Worm (Caenorhabditis elegans) whole organism, L2 larva: Measurements from ENCODE around the gene gtbp-1.

ENCODE experiments used
- C34F6.9 ChIP-seq: fragments of 150-350 bp; optimal IDR thresholded peaks from 2 replicates; lab custom pipeline; 2014; ENCODE audit warnings: missing biosample characterization, missing genetic modification characterization
- R02D3.7 ChIP-seq: fragments of 150-350 bp; optimal IDR thresholded peaks from 2 replicates; lab custom pipeline; 2014; ENCODE audit warnings: missing biosample characterization, missing genetic modification characterization
- Y55F3AM.14 ChIP-seq: fragments of 200-800 bp; sonication (Bioruptor generic); optimal IDR thresholded peaks from 2 replicates; lab custom pipeline; 2018; ENCODE audit warnings: mild to moderate bottlenecking, missing genetic modification characterization, missing compliant biosample characterization
- ZK546.5 ChIP-seq: sonication (generic microtip); optimal IDR thresholded peaks from 2 replicates; lab custom pipeline; 2017; ENCODE audit warnings: missing biosample characterization, missing genetic modification characterization
- alr-1 ChIP-seq: fragments of 150-350 bp; optimal IDR thresholded peaks from 2 replicates; lab custom pipeline; 2014; ENCODE audit warnings: missing biosample characterization, missing genetic modification characterization
- blmp-1 ChIP-seq: sonication (generic microtip); optimal IDR thresholded peaks from 2 replicates; lab custom pipeline; 2017; ENCODE audit warnings: missing genetic modification characterization, mild to moderate bottlenecking, missing compliant biosample characterization, antibody characterized with exemption, moderate library complexity; ENCODE audit not compliant: insufficient read depth
- ceh-82 ChIP-seq: fragments of 150-350 bp; optimal IDR thresholded peaks from 2 replicates; lab custom pipeline; 2014; ENCODE audit warnings: missing biosample characterization, missing genetic modification characterization
- crh-2 ChIP-seq: sonication (generic microtip); optimal IDR thresholded peaks from 2 replicates; lab custom pipeline; 2017; ENCODE audit warnings: missing biosample characterization, missing genetic modification characterization
- dmd-4 ChIP-seq: sonication (generic microtip); optimal IDR thresholded peaks from 2 replicates; lab custom pipeline; 2017; ENCODE audit warnings: missing biosample characterization, missing genetic modification characterization
- elt-1 ChIP-seq: fragments of 150-350 bp; optimal IDR thresholded peaks from 2 replicates; lab custom pipeline; 2014; ENCODE audit warnings: missing biosample characterization, missing genetic modification characterization
- fos-1 ChIP-seq: fragments of 150-350 bp; optimal IDR thresholded peaks from 2 replicates; lab custom pipeline; 2014; ENCODE audit warnings: missing biosample characterization, missing genetic modification characterization
- lin-11 ChIP-seq: fragments of 150-350 bp; sonication (generic microtip); optimal IDR thresholded peaks from 2 replicates; lab custom pipeline; 2014; ENCODE audit warnings: missing biosample characterization, missing genetic modification characterization, inconsistent platforms, mixed read lengths
- lin-13 ChIP-seq: fragments of 150-350 bp; optimal IDR thresholded peaks from 2 replicates; lab custom pipeline; 2014; ENCODE audit warnings: missing biosample characterization, missing genetic modification reagents, missing genetic modification characterization
- lsy-2 ChIP-seq, 2 experiments: fragments of 150-350 bp in 1 of 2; sonication (generic microtip) in 1 of 2; optimal IDR thresholded peaks; 2 replicates each; lab custom pipeline; 2014 to 2017; ENCODE audit warnings: missing biosample characterization in 2 of 2, missing genetic modification characterization in 2 of 2
- mdl-1 ChIP-seq, 2 experiments: fragments of 150-350 bp in 1 of 2; sonication (generic microtip) in 1 of 2; optimal IDR thresholded peaks; 2 replicates each; lab custom pipeline; 2017; ENCODE audit warnings: missing biosample characterization in 2 of 2, missing genetic modification characterization in 2 of 2
- nhr-10 ChIP-seq: sonication (generic microtip); optimal IDR thresholded peaks from 2 replicates; lab custom pipeline; 2017; ENCODE audit warnings: missing biosample characterization, missing genetic modification characterization
- nhr-11 ChIP-seq: fragments of 150-350 bp; optimal IDR thresholded peaks from 2 replicates; lab custom pipeline; 2014; ENCODE audit warnings: missing biosample characterization, missing genetic modification characterization
- nhr-12 ChIP-seq: fragments of 150-350 bp; optimal IDR thresholded peaks from 2 replicates; lab custom pipeline; 2014; ENCODE audit warnings: missing biosample characterization, missing genetic modification characterization
- nhr-129 ChIP-seq: fragments of 150-350 bp; optimal IDR thresholded peaks from 2 replicates; lab custom pipeline; 2014; ENCODE audit warnings: missing biosample characterization, missing genetic modification characterization
- nhr-23 ChIP-seq: fragments of 150-350 bp; optimal IDR thresholded peaks from 2 replicates; lab custom pipeline; 2014; ENCODE audit warnings: missing biosample characterization, missing genetic modification reagents, missing genetic modification characterization
- nhr-237 ChIP-seq: fragments of 150-350 bp; optimal IDR thresholded peaks from 2 replicates; lab custom pipeline; 2014; ENCODE audit warnings: missing biosample characterization, missing genetic modification characterization
- nhr-25 ChIP-seq: fragments of 150-350 bp; sonication (generic microtip); optimal IDR thresholded peaks from 3 replicates; lab custom pipeline; 2014; ENCODE audit warnings: missing biosample characterization, missing genetic modification characterization
- nhr-6 ChIP-seq: fragments of 150-350 bp; optimal IDR thresholded peaks from 2 replicates; lab custom pipeline; 2014; ENCODE audit warnings: missing biosample characterization, missing genetic modification characterization
- peb-1 ChIP-seq: fragments of 150-350 bp; optimal IDR thresholded peaks from 2 replicates; lab custom pipeline; 2014; ENCODE audit warnings: missing biosample characterization, missing genetic modification characterization
- sem-4 ChIP-seq: fragments of 150-350 bp; optimal IDR thresholded peaks from 2 replicates; lab custom pipeline; 2014; ENCODE audit warnings: missing biosample characterization, missing genetic modification reagents, missing genetic modification characterization
- skn-1 ChIP-seq: sonication (generic microtip); optimal IDR thresholded peaks from 2 replicates; lab custom pipeline; 2017; ENCODE audit warnings: missing biosample characterization, missing genetic modification characterization
- sma-3 ChIP-seq: sonication (generic microtip); optimal IDR thresholded peaks from 2 replicates; lab custom pipeline; 2016; ENCODE audit warnings: missing genetic modification reagents, missing genetic modification characterization, missing compliant biosample characterization
- sma-9 ChIP-seq, 2 experiments: fragments of 150-350 bp in 1 of 2; sonication (generic microtip) in 1 of 2; optimal IDR thresholded peaks; 2 replicates each; lab custom pipeline; 2014 to 2016; ENCODE audit warnings: missing genetic modification characterization in 2 of 2, mild to moderate bottlenecking in 1 of 2, missing biosample characterization in 1 of 2, missing compliant biosample characterization in 1 of 2, missing genetic modification reagents in 1 of 2, moderate library complexity in 1 of 2
- unc-55 ChIP-seq: fragments of 150-350 bp; sonication (generic microtip); optimal IDR thresholded peaks from 3 replicates; lab custom pipeline; 2014; ENCODE audit warnings: missing biosample characterization, missing genetic modification reagents, missing genetic modification characterization
- unc-62 ChIP-seq: fragments of 150-350 bp; optimal IDR thresholded peaks from 2 replicates; lab custom pipeline; 2014; ENCODE audit warnings: missing biosample characterization, missing genetic modification reagents, missing genetic modification characterization
- zag-1 ChIP-seq: fragments of 150-350 bp; optimal IDR thresholded peaks from 2 replicates; lab custom pipeline; 2014; ENCODE audit warnings: missing biosample characterization, missing genetic modification characterization
- ztf-11 ChIP-seq: sonication (generic microtip); optimal IDR thresholded peaks from 2 replicates; lab custom pipeline; 2017; ENCODE audit warnings: missing biosample characterization, missing genetic modification characterization
- ztf-4 ChIP-seq: fragments of 150-350 bp; optimal IDR thresholded peaks from 2 replicates; lab custom pipeline; 2014; ENCODE audit warnings: missing biosample characterization, missing genetic modification characterization

gtbp-1 gene

DNA sequence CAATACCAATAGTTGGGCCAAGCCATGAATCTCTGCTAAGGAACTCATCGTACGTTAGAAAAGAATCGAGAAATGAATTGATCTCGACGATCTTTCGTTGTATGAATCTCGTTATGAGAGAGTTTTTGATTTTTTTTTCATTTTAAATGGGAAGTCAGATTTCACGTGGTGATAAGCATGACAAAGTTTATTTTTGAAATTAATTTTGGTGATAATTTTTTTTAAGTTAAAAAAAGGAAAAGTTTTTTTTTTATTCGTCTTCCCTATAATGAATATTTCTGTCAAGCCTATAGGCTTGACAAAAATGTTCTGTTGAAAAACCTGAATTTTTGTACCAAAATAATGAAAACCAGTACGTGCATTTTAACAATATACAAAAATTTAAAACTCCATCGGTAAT is 7.1 kb upstream of the gtbp-1 start, which contains the start of gene K08F4.5:
Gene K08F4.5 (minus strand): TSS at position 101 of the 400 bp plus-strand sequence.
- TF ChIP-seq zag-1 (tag; lab: Kevin White, UChicago) (no peak), nhr-6 (no peak), lsy-2 (tag; optimal IDR thresholded peaks at IDR 0.05; lab: Kevin White, UChicago) (no peak), lin-11 (tag; lab: Kevin White, UChicago) (no peak), elt-1 (tag; lab: Kevin White, UChicago) (no peak), nhr-129 (tag; lab: Kevin White, UChicago) (no peak), ztf-11 (tag; lab: Kevin White, UChicago) (no peak), peb-1 (no peak), nhr-10 (tag; lab: Kevin White, UChicago) (no peak), unc-62 (GFP tag; lab: Kevin White, UChicago) (no peak), sma-9 (GFP tag; optimal IDR thresholded peaks at IDR 0.05; lab: Kevin White, UChicago) (no peak), sma-9 (tag; optimal IDR thresholded peaks at IDR 0.05; lab: Kevin White, UChicago) (no peak), dmd-4 (tag; lab: Kevin White, UChicago) (no peak)
- TF ChIP-seq, all 48 proteins: peak for 0

ce11 chrIV:10129957-10130356 is 1.2 kb upstream of the gtbp-1 start, which contains the start of gene glt-3:
glt-3 (plus strand) TSS chrIV:10130257.
- TF ChIP-seq nhr-11 (tag; lab: Kevin White, UChicago) (no peak), ztf-11 (tag; lab: Kevin White, UChicago) (no peak), dmd-4 (tag; lab: Kevin White, UChicago) (no peak), sma-9 (GFP tag; optimal IDR thresholded peaks at IDR 0.05; lab: Kevin White, UChicago) (no peak), sma-9 (tag; optimal IDR thresholded peaks at IDR 0.05; lab: Kevin White, UChicago) (no peak), ztf-4 (tag; lab: Kevin White, UChicago) (no peak)

- TF ChIP-seq lsy-2 (tag; optimal IDR thresholded peaks at IDR 0.05; lab: Kevin White, UChicago) = no peak
- no peak for TF ChIP-seq nhr-129 (tag; lab: Kevin White, UChicago)
- no peak for TF ChIP-seq R02D3.7 (tag; lab: Kevin White, UChicago)
- TF ChIP-seq C34F6.9 = no peak
- TF ChIP-seq nhr-11 (tag; lab: Kevin White, UChicago) = no peak
- TF ChIP-seq skn-1 = no peak
- TF ChIP-seq ztf-4 (tag; lab: Kevin White, UChicago) = no peak
- TF ChIP-seq sem-4 = no peak
- no peak for TF ChIP-seq unc-55 (GFP tag; lab: Kevin White, UChicago)
- no peak for TF ChIP-seq blmp-1 (tag; lab: Kevin White, UChicago)
Observed at ce11 chrIV:10128446-10128845, 310 bp downstream of the gtbp-1 start.

DNA sequence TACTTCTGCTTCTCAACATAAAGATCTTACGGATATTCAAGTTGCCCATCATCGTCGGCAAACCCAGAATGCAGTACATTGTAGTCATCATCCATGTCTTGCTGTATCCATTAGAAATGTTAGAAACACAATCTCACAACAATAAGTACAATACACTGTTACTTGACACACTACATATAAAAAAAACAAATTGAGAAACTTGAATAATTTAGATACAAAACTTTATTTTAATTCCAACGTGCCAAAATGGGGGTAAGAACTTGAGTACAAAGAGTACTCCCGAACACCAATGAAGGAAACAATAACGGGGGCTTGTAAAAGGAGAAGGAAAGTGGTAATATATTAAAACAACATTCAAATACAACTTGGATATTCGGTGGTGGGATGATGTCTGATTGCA is 2.2 kb downstream of the gtbp-1 start, which contains the start of gene ctf-18:
Gene ctf-18 (minus strand): TSS at position 101 of the 400 bp plus-strand sequence.
- TF ChIP-seq nhr-6 (no peak), skn-1 (no peak), Y55F3AM.14 (GFP tag; lab: Kevin White, UChicago) (no peak), crh-2 (no peak), sma-3 (GFP tag; lab: Kevin White, UChicago) (no peak), C34F6.9 (no peak), fos-1 (tag; lab: Kevin White, UChicago) (no peak), nhr-23 (tag; lab: Kevin White, UChicago) (no peak), ztf-11 (tag; lab: Kevin White, UChicago) (no peak), unc-55 (GFP tag; lab: Kevin White, UChicago) (no peak), peb-1 (no peak)

- TF ChIP-seq peb-1 (no peak), skn-1 (no peak), R02D3.7 (tag; lab: Kevin White, UChicago) (no peak)
Observed at ce11 chrIV:10122205-10122604, 6.6 kb downstream of the gtbp-1 start, which contains the start of gene irld-21. irld-21 (minus strand) TSS chrIV:10122305.

DNA sequence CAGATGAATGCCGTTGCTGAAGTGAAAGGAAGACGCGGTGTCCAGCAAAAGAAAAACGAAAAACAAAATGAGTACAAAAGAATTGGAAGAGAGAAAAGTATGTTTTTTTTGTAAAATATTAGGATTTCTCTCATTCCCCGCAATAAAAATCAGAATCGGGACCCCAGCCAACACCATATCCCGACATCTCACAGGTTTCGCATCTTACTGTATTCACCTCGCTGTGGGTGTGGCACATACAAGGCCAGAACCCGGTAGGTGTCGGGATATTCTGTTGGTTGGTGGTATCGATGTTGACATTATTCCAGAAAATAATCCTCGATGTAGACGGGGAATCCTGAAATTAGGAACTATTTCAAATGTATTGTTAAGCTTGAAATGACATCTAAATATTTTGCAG is 12.0 kb downstream of the gtbp-1 start:
- TF ChIP-seq ZK546.5 (tag; lab: Kevin White, UChicago) (no peak), Y55F3AM.14 (GFP tag; lab: Kevin White, UChicago) (no peak), mdl-1 (tag; optimal IDR thresholded peaks at IDR 0.05; lab: Kevin White, UChicago) (no peak), lin-11 (tag; lab: Kevin White, UChicago) (no peak), nhr-12 (tag; lab: Kevin White, UChicago) (no peak), ceh-82 (tag; lab: Kevin White, UChicago) (no peak), R02D3.7 (tag; lab: Kevin White, UChicago) (no peak), dmd-4 (tag; lab: Kevin White, UChicago) (no peak), nhr-237 (tag; lab: Kevin White, UChicago) (no peak), unc-62 (GFP tag; lab: Kevin White, UChicago) (no peak), lin-13 (GFP tag; lab: Kevin White, UChicago) (no peak), alr-1 (tag; lab: Kevin White, UChicago) (no peak), nhr-25 (tag; lab: Kevin White, UChicago) (no peak), nhr-23 (tag; lab: Kevin White, UChicago) (no peak)
